Worm (Caenorhabditis elegans): ENCODE measurements around the gene F20B6.6.

DNA sequence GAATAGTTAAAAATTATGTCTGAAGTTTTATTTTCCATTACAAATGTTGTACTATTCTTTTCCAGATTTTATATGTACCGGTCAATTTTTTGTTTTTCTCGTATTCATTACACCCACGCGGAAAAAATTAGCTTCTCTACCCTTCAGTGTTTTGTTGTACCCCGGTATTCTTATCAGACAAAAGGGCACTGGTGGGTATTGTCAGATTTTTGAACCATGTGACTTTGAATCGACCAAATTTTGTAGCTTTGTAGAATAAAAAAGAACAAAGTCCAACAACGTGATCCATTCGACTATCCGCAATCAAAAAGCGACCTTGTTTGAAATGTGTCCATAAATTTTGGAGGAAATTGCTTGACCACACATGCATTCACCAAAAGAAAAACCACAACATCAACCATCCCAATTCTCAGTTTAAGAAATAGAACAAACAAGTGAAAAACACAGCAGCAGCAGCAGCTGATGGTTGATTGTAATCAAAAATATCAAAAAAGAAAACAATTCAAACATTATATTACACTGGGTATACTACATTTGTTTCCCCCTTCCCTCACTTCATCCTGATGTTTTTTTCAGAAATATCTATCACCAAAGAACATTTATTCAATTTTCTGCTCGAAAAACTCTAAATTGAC is 42.6 kb upstream of the F20B6.6 start:
- TF ChIP-seq ztf-4 (tag; optimal IDR thresholded peaks at IDR 0.05) = no peak
- TF ChIP-seq ceh-82 (tag; optimal IDR thresholded peaks at IDR 0.05) = no peak
- TF ChIP-seq lin-11 (tag; optimal IDR thresholded peaks at IDR 0.05) = no peak
- TF ChIP-seq mdl-1 (tag; optimal IDR thresholded peaks at IDR 0.05) = peak in 1 of 2 experiments; percentile 37
- no peak for TF ChIP-seq peb-1 (tag; optimal IDR thresholded peaks at IDR 0.05)
- TF ChIP-seq nhr-12 (tag; optimal IDR thresholded peaks at IDR 0.05) = no peak
- TF ChIP-seq ztf-11 (tag; optimal IDR thresholded peaks at IDR 0.05) = no peak
- no peak for TF ChIP-seq nhr-237 (tag; optimal IDR thresholded peaks at IDR 0.05)
- no peak for TF ChIP-seq nhr-77 (tag; optimal IDR thresholded peaks at IDR 0.05)
- no peak for TF ChIP-seq ama-1 (optimal IDR thresholded peaks at IDR 0.05)
- TF ChIP-seq lin-13 (GFP tag; optimal IDR thresholded peaks at IDR 0.05) = no peak
